Worm (Caenorhabditis elegans): ENCODE data around the gene srbc-67.

- TF ChIP-seq dao-5 (tag; optimal IDR thresholded peaks at IDR 0.05) (no peak), him-1 (tag; optimal IDR thresholded peaks at IDR 0.05) (no peak)
Measured at ce11 chrV:3580385-3580784, 39.4 kb upstream of the srbc-67 start.

Measured in whole organism, L4/young adult.